Fruit fly (Drosophila melanogaster) whole organism, embryonic: ENCODE results near the gene CG14153.

ENCODE experiments used
- CG10462 ChIP-seq: fragments of 200-800 bp; sonication (Bioruptor generic); optimal IDR thresholded peaks from 2 replicates; lab custom pipeline; 2016; ENCODE audit warnings: missing biosample characterization, missing genetic modification characterization
- CG10543 ChIP-seq: fragments of 200-800 bp; sonication (Bioruptor generic); optimal IDR thresholded peaks from 3 replicates; lab custom pipeline; 2017; ENCODE audit warnings: missing biosample characterization, mild to moderate bottlenecking, missing genetic modification characterization, moderate library complexity
- CG11695 ChIP-seq: fragments of 200-800 bp; sonication (Bioruptor generic); IDR thresholded peaks from 3 replicates; pipeline ENCODE4 v1.3.6; 2022; ENCODE audit warnings: missing biosample characterization, missing genetic modification characterization
- CG12744 ChIP-seq: fragments of 200-800 bp; sonication (Bioruptor generic); optimal IDR thresholded peaks from 2 replicates; lab custom pipeline; 2016; ENCODE audit warnings: missing biosample characterization, missing genetic modification characterization
- CG14050 ChIP-seq: fragments of 200-800 bp; sonication (Bioruptor generic); IDR thresholded peaks from 3 replicates; pipeline ENCODE4 v1.3.6; 2022; ENCODE audit warnings: missing biosample characterization, missing genetic modification characterization
- CG15011 ChIP-seq: fragments of 200-800 bp; sonication (Bioruptor generic); optimal IDR thresholded peaks from 3 replicates; lab custom pipeline; 2018; ENCODE audit warnings: missing biosample characterization, mild to moderate bottlenecking, missing genetic modification characterization
- CG1529 ChIP-seq: fragments of 200-800 bp; sonication (Bioruptor generic); optimal IDR thresholded peaks from 3 replicates; lab custom pipeline; 2018; ENCODE audit warnings: missing biosample characterization, missing genetic modification characterization
- CG18262 ChIP-seq: fragments of 200-800 bp; optimal IDR thresholded peaks from 3 replicates; lab custom pipeline; 2019; ENCODE audit warnings: missing biosample characterization, mild to moderate bottlenecking, missing genetic modification characterization, moderate library complexity
- CG18764 ChIP-seq: fragments of 200-800 bp; sonication (Bioruptor generic); optimal IDR thresholded peaks from 3 replicates; lab custom pipeline; 2016; ENCODE audit warnings: missing biosample characterization, missing genetic modification characterization
- CG2202 ChIP-seq: fragments of 200-800 bp; sonication (Bioruptor generic); optimal IDR thresholded peaks from 2 replicates; lab custom pipeline; 2018; ENCODE audit warnings: missing biosample characterization, mild to moderate bottlenecking, missing genetic modification characterization
- CG30403 ChIP-seq: fragments of 200-800 bp; sonication (Bioruptor generic); optimal IDR thresholded peaks from 3 replicates; lab custom pipeline; 2016; ENCODE audit warnings: missing biosample characterization, missing genetic modification characterization
- CG32532 ChIP-seq: fragments of 200-800 bp; sonication (Bioruptor generic); IDR thresholded peaks from 2 replicates; pipeline ENCODE4 v1.3.6; 2022; ENCODE audit warnings: missing biosample characterization, missing genetic modification characterization
- CG3407 ChIP-seq: fragments of 200-800 bp; sonication (Bioruptor generic); optimal IDR thresholded peaks from 2 replicates; lab custom pipeline; 2018; ENCODE audit warnings: missing biosample characterization, mild to moderate bottlenecking, missing genetic modification characterization
- CG6854 ChIP-seq: fragments of 200-800 bp; sonication (Bioruptor generic); optimal IDR thresholded peaks from 3 replicates; lab custom pipeline; 2017; ENCODE audit warnings: missing biosample characterization, mild to moderate bottlenecking, missing genetic modification characterization
- CG7556 ChIP-seq: fragments of 200-800 bp; sonication (Bioruptor generic); optimal IDR thresholded peaks from 2 replicates; lab custom pipeline; 2017; ENCODE audit warnings: missing biosample characterization, mild to moderate bottlenecking, missing genetic modification characterization
- CG9215 ChIP-seq: fragments of 200-800 bp; sonication (Bioruptor generic); IDR thresholded peaks from 2 replicates; pipeline ENCODE4 v1.3.6; 2022; ENCODE audit warnings: missing biosample characterization, missing genetic modification characterization
- CG9797 ChIP-seq: fragments of 200-800 bp; sonication (Bioruptor generic); optimal IDR thresholded peaks from 3 replicates; lab custom pipeline; 2018; ENCODE audit warnings: missing biosample characterization, mild to moderate bottlenecking, missing genetic modification characterization
- Camta ChIP-seq: fragments of 200-800 bp; sonication (Bioruptor generic); optimal IDR thresholded peaks from 2 replicates; lab custom pipeline; 2016; ENCODE audit warnings: missing biosample characterization, missing genetic modification characterization
- CrebB ChIP-seq: fragments of 200-800 bp; sonication (Bioruptor generic); optimal IDR thresholded peaks from 3 replicates; lab custom pipeline; 2018; ENCODE audit warnings: missing biosample characterization, mild to moderate bottlenecking, missing genetic modification characterization
- D ChIP-seq, 2 experiments: fragments of 200-800 bp in 1 of 2; fragments of >200 bp in 1 of 2; sonication (Bioruptor generic) in 1 of 2; optimal IDR thresholded peaks; 2 replicates in 1 of 2; 3 replicates in 1 of 2; lab custom pipeline; 2017; ENCODE audit warnings: mild to moderate bottlenecking in 1 of 2, missing biosample characterization in 1 of 2, missing genetic modification characterization in 1 of 2, missing genetic modification reagents in 1 of 2
- Dll ChIP-seq: fragments of 200-800 bp; sonication (Bioruptor generic); IDR thresholded peaks from 4 replicates; pipeline ENCODE4 v1.3.6; 2022; ENCODE audit warnings: missing biosample characterization, missing genetic modification characterization; ENCODE audit not compliant: partially characterized antibody
- Ets65A ChIP-seq: fragments of 200-800 bp; sonication (Bioruptor generic); peaks from one replicate; lab custom pipeline; 2016; ENCODE audit warnings: missing biosample characterization, missing genetic modification characterization
- Fer3 ChIP-seq: fragments of 200-800 bp; sonication (Bioruptor generic); optimal IDR thresholded peaks from 2 replicates; lab custom pipeline; 2018; ENCODE audit warnings: missing biosample characterization, mild to moderate bottlenecking, missing genetic modification characterization, moderate library complexity
- H15 ChIP-seq: fragments of 200-800 bp; sonication (Bioruptor generic); IDR thresholded peaks from 3 replicates; pipeline ENCODE4 v1.3.6; 2022; ENCODE audit warnings: missing biosample characterization, missing genetic modification characterization
- HmgD ChIP-seq: fragments of 200-800 bp; sonication (Bioruptor generic); optimal IDR thresholded peaks from 3 replicates; lab custom pipeline; 2016; ENCODE audit warnings: missing biosample characterization, missing genetic modification characterization
- Hmx ChIP-seq: fragments of 200-800 bp; sonication (Bioruptor generic); optimal IDR thresholded peaks from 2 replicates; lab custom pipeline; 2016; ENCODE audit warnings: missing biosample characterization, missing genetic modification characterization
- Poxn ChIP-seq: fragments of 200-800 bp; sonication (Bioruptor generic); IDR thresholded peaks from 2 replicates; pipeline ENCODE4 v1.3.6; 2022; ENCODE audit warnings: missing biosample characterization, missing genetic modification characterization
- Scr ChIP-seq: fragments of 200-800 bp; sonication (Bioruptor generic); IDR thresholded peaks from 2 replicates; pipeline ENCODE4 v1.3.6; 2022; ENCODE audit warnings: missing biosample characterization, missing genetic modification characterization; ENCODE audit not compliant: partially characterized antibody
- Tbp ChIP-seq: fragments of >200 bp; optimal IDR thresholded peaks from 2 replicates; lab custom pipeline; 2018; ENCODE audit warnings: missing biosample characterization, missing genetic modification characterization
- ash1 ChIP-seq: fragments of 200-800 bp; sonication (Bioruptor generic); optimal IDR thresholded peaks from 2 replicates; lab custom pipeline; 2018; ENCODE audit warnings: missing biosample characterization, mild to moderate bottlenecking, missing genetic modification characterization
- az2 ChIP-seq: fragments of 200-800 bp; sonication (Bioruptor generic); optimal IDR thresholded peaks from 3 replicates; lab custom pipeline; 2016; ENCODE audit warnings: missing biosample characterization, missing genetic modification characterization
- bbx ChIP-seq: fragments of 200-800 bp; sonication (Bioruptor generic); IDR thresholded peaks from 2 replicates; pipeline ENCODE4 v1.3.6; 2022; ENCODE audit warnings: missing biosample characterization, missing genetic modification characterization; ENCODE audit not compliant: partially characterized antibody
- cato ChIP-seq: fragments of 200-800 bp; sonication (Bioruptor generic); optimal IDR thresholded peaks from 2 replicates; lab custom pipeline; 2016; ENCODE audit warnings: missing biosample characterization, missing genetic modification characterization, borderline replicate concordance
- chm ChIP-seq: fragments of 200-800 bp; sonication (Bioruptor generic); IDR thresholded peaks from 2 replicates; pipeline ENCODE4 v1.3.6; 2022; ENCODE audit warnings: missing biosample characterization, missing genetic modification characterization
- dan ChIP-seq: fragments of 200-800 bp; sonication (Bioruptor generic); IDR thresholded peaks from 2 replicates; pipeline ENCODE4 v1.3.6; 2022; ENCODE audit warnings: missing biosample characterization, missing genetic modification characterization
- ems ChIP-seq: fragments of 200-800 bp; sonication (Bioruptor generic); optimal IDR thresholded peaks from 3 replicates; lab custom pipeline; 2016; ENCODE audit warnings: missing biosample characterization, missing genetic modification characterization
- en ChIP-seq: fragments of 200-800 bp; sonication (Bioruptor generic); optimal IDR thresholded peaks from 2 replicates; lab custom pipeline; 2016; ENCODE audit warnings: missing biosample characterization, missing genetic modification characterization
- gfzf ChIP-seq: fragments of 200-800 bp; sonication (Bioruptor generic); optimal IDR thresholded peaks from 2 replicates; lab custom pipeline; 2016; ENCODE audit warnings: missing biosample characterization, mild to moderate bottlenecking, missing genetic modification characterization, moderate library complexity
- hbn ChIP-seq: fragments of 200-800 bp; sonication (Bioruptor generic); IDR thresholded peaks from 2 replicates; pipeline ENCODE4 v1.3.6; 2022; ENCODE audit warnings: missing biosample characterization, missing genetic modification characterization; ENCODE audit not compliant: partially characterized antibody
- knrl ChIP-seq: fragments of 200-800 bp; sonication (Bioruptor generic); IDR thresholded peaks from 3 replicates; pipeline ENCODE4 v1.3.6; 2022; ENCODE audit warnings: missing biosample characterization, missing genetic modification characterization; ENCODE audit not compliant: partially characterized antibody
- phol ChIP-seq: fragments of 200-800 bp; sonication (Bioruptor generic); optimal IDR thresholded peaks from 3 replicates; lab custom pipeline; 2018; ENCODE audit warnings: missing biosample characterization, mild to moderate bottlenecking, missing genetic modification characterization, moderate library complexity
- psq ChIP-seq: fragments of 200-800 bp; sonication (Bioruptor generic); optimal IDR thresholded peaks from 2 replicates; lab custom pipeline; 2017; ENCODE audit warnings: missing biosample characterization, missing genetic modification characterization
- rib ChIP-seq: fragments of 200-800 bp; sonication (Bioruptor generic); IDR thresholded peaks from 2 replicates; pipeline ENCODE4 v1.3.6; 2022; ENCODE audit warnings: missing biosample characterization, missing genetic modification characterization
- schlank ChIP-seq: fragments of 200-800 bp; sonication (Bioruptor generic); optimal IDR thresholded peaks from 2 replicates; lab custom pipeline; 2018; ENCODE audit warnings: missing biosample characterization, mild to moderate bottlenecking, missing genetic modification characterization
- sim ChIP-seq: fragments of 200-800 bp; sonication (Bioruptor generic); IDR thresholded peaks from 2 replicates; pipeline ENCODE4 v1.3.6; 2022; ENCODE audit warnings: missing biosample characterization, missing genetic modification characterization
- stc ChIP-seq: fragments of 200-800 bp; sonication (Bioruptor generic); IDR thresholded peaks from 2 replicates; pipeline ENCODE4 v1.3.6; 2022; ENCODE audit warnings: missing biosample characterization, missing genetic modification characterization
- sug ChIP-seq: fragments of 200-800 bp; optimal IDR thresholded peaks from 2 replicates; lab custom pipeline; 2019; ENCODE audit warnings: missing biosample characterization, mild to moderate bottlenecking, missing genetic modification characterization, moderate library complexity
- toy ChIP-seq: fragments of 200-800 bp; sonication (Bioruptor generic); IDR thresholded peaks from 2 replicates; pipeline ENCODE4 v1.3.6; 2022; ENCODE audit warnings: missing biosample characterization, missing genetic modification characterization
- vnd ChIP-seq: fragments of 200-800 bp; sonication (Bioruptor generic); IDR thresholded peaks from 3 replicates; pipeline ENCODE4 v1.3.6; 2022; ENCODE audit warnings: missing biosample characterization, missing genetic modification characterization; ENCODE audit not compliant: partially characterized antibody

The CG14153 gene

dm6 chr3L:10665433-10666150 lies 22.3 kb downstream of the CG14153 start (continued):
- TF ChIP-seq CG1529 (GFP tag; lab: Kevin White, UChicago) (peak; percentile 97), CG3407 (GFP tag; lab: Kevin White, UChicago) (peak; percentile 96), Poxn (GFP tag; lab: Robert Waterston, UW) (peak; percentile 55; the same call in 1 of the 2 replicates), psq (GFP tag; lab: Kevin White, UChicago) (peak; percentile 68), H15 (GFP tag; lab: Robert Waterston, UW) (peak; percentile 84; the same call in 1 of the 3 replicates), CG9797 (GFP tag; lab: Kevin White, UChicago) (peak; percentile 29), Dll (no peak), Fer3 (tag; lab: Kevin White, UChicago) (peak; percentile 95), knrl (GFP tag; lab: Robert Waterston, UW) (no peak), toy (GFP tag; lab: Robert Waterston, UW) (peak; percentile 48), en (GFP tag; lab: Kevin White, UChicago) (peak; percentile 67), ems (peak; percentile 95), dan (GFP tag; lab: Robert Waterston, UW) (no peak), Hmx (GFP tag; lab: Kevin White, UChicago) (peak; percentile 87), chm (peak; percentile 88), Tbp (no peak), schlank (tag; lab: Kevin White, UChicago) (peak; percentile 84), CG10462 (peak; percentile 91), sug (tag; lab: Kevin White, UChicago) (peak; percentile 95), CG12744 (peak; percentile 85), bbx (GFP tag; lab: Robert Waterston, UW) (no peak), cato (GFP tag; lab: Kevin White, UChicago) (peak; percentile 96), CG14050 (GFP tag; lab: Robert Waterston, UW) (peak; percentile 84), Ets65A (GFP tag; lab: Kevin White, UChicago) (peak; percentile 95), CG18764 (GFP tag; lab: Kevin White, UChicago) (peak; percentile 91), CG11695 (GFP tag; lab: Robert Waterston, UW) (peak; percentile 97), sim (peak; percentile 91), CrebB (tag; lab: Kevin White, UChicago) (peak; percentile 96), CG32532 (GFP tag; lab: Robert Waterston, UW) (peak; percentile 91), CG6854 (GFP tag; lab: Kevin White, UChicago) (peak; percentile 97), Scr (GFP tag; lab: Robert Waterston, UW) (no peak; the same call in 1 of the 2 replicates), D (optimal IDR thresholded peaks at IDR 0.05; lab: Kevin White, UChicago) (no peak), D (GFP tag; optimal IDR thresholded peaks at IDR 0.05; lab: Kevin White, UChicago) (peak; percentile 98), HmgD (GFP tag; lab: Kevin White, UChicago) (no peak), CG15011 (GFP tag; lab: Kevin White, UChicago) (peak; percentile 98), vnd (GFP tag; lab: Robert Waterston, UW) (no peak), CG2202 (tag; lab: Kevin White, UChicago) (peak; percentile 96), phol (tag; lab: Kevin White, UChicago) (peak; percentile 98), CG18262 (tag; lab: Kevin White, UChicago) (peak; percentile 100), az2 (GFP tag; lab: Kevin White, UChicago) (peak; percentile 97), ash1 (GFP tag; lab: Kevin White, UChicago) (peak; percentile 66), stc (GFP tag; lab: Robert Waterston, UW) (peak; percentile 92), CG9215 (GFP tag; lab: Robert Waterston, UW) (peak; percentile 88), Camta (GFP tag; lab: Kevin White, UChicago) (peak; percentile 90), CG30403 (GFP tag; lab: Kevin White, UChicago) (peak; percentile 98), CG10543 (GFP tag; lab: Kevin White, UChicago) (peak; percentile 97), CG7556 (GFP tag; lab: Kevin White, UChicago) (peak; percentile 99), rib (no peak), hbn (GFP tag; lab: Robert Waterston, UW) (no peak), gfzf (no peak)
